Fruit fly (Drosophila melanogaster): ENCODE data around the gene mtgo.

mtgo gene

DNA sequence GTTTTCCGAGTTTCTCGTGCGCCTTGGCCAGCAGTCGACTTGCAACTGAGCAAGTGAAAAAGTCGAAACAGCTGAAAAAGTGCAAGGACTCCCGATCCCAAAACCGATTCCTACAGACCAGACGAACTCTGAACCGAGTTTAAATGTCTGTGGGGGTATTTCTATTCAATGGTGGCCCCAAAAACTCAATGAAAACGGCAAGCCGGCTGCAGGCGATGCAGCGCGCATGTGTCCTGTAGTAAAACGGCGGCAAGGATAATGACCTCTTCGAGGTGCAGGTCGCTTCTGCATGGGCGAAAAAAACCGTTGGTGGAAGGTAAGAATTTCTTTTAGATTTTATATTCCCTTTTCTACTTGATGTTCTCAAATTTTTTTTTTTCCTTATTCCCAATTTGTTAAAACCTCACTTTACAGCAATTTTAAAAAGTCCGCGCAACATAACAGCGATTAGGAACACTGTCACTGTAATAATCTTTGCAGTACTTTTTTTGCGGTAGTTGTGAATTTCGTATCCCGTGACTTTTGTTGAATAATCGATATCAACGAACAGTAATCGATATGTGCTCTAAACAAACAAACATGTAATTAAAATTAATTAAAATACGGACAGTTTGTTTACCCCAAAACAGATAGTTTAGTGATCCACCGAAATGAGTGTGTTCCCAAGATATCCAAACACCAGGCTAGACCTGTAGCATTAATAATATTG is 132.0 kb downstream of the mtgo start, which contains the start of the genes Trpgamma and her (continued):
- no peak for TF ChIP-seq D19A (tag; optimal IDR thresholded peaks at IDR 0.05)
- no peak for TF ChIP-seq CG13775 (GFP tag; optimal IDR thresholded peaks at IDR 0.05)
- TF ChIP-seq CG11093 (GFP tag; IDR thresholded peaks at IDR 0.05): no peak
- TF ChIP-seq Dad (GFP tag; optimal IDR thresholded peaks at IDR 0.05): no peak
- TF ChIP-seq gem (tag; optimal IDR thresholded peaks at IDR 0.05): no peak
- peak; percentile 78 for TF ChIP-seq CG1603 (tag; optimal IDR thresholded peaks at IDR 0.05)
- TF ChIP-seq CG1832 (GFP tag; optimal IDR thresholded peaks at IDR 0.05): no peak
- no peak for TF ChIP-seq CG1602 (GFP tag; optimal IDR thresholded peaks at IDR 0.05)
- peak; percentile 9 for TF ChIP-seq CG18011 (GFP tag; optimal IDR thresholded peaks at IDR 0.05)
- no peak for TF ChIP-seq MTF-1 (GFP tag; optimal IDR thresholded peaks at IDR 0.05; ENCODE audit: borderline replicate concordance)
- no peak for TF ChIP-seq ATbp (GFP tag; optimal IDR thresholded peaks at IDR 0.05)
- no peak for TF ChIP-seq CkIIα-i1 (GFP tag; IDR thresholded peaks at IDR 0.05)
- no peak for TF ChIP-seq tx (GFP tag; optimal IDR thresholded peaks at IDR 0.05)
- no peak for TF ChIP-seq CG18599 (GFP tag; optimal IDR thresholded peaks at IDR 0.05)
- TF ChIP-seq Nf-YC (tag; optimal IDR thresholded peaks at IDR 0.05): no peak
- TF ChIP-seq dmrt11E (tag; optimal IDR thresholded peaks at IDR 0.05): no peak
- no peak for TF ChIP-seq Hr78 (GFP tag; optimal IDR thresholded peaks at IDR 0.05)
- no peak for TF ChIP-seq Neu2 (GFP tag; optimal IDR thresholded peaks at IDR 0.05; ENCODE audit: borderline replicate concordance)
- peak; percentile 71 for TF ChIP-seq hb (GFP tag; IDR thresholded peaks at IDR 0.05; ENCODE audit: partially characterized antibody)
- TF ChIP-seq CG3847 (GFP tag; IDR thresholded peaks at IDR 0.05): no peak
- TF ChIP-seq zfh2 (GFP tag; optimal IDR thresholded peaks at IDR 0.05): peak; percentile 15
- no peak for TF ChIP-seq al (GFP tag; IDR thresholded peaks at IDR 0.05)
- no peak for TF ChIP-seq Gug (GFP tag; IDR thresholded peaks at IDR 0.05)
- no peak for TF ChIP-seq Doc2 (GFP tag; IDR thresholded peaks at IDR 0.05)
- TF ChIP-seq Trl (optimal IDR thresholded peaks at IDR 0.05): no peak
- no peak for TF ChIP-seq Trl (GFP tag; optimal IDR thresholded peaks at IDR 0.05)
- no peak for TF ChIP-seq Side (GFP tag; optimal IDR thresholded peaks at IDR 0.05)
- TF ChIP-seq HLH3B (GFP tag; IDR thresholded peaks at IDR 0.05): no peak
- no peak for TF ChIP-seq oc (tag; optimal IDR thresholded peaks at IDR 0.05)
- no peak for TF ChIP-seq CG11398 (GFP tag; optimal IDR thresholded peaks at IDR 0.05)
- no peak for TF ChIP-seq Xbp1 (GFP tag; optimal IDR thresholded peaks at IDR 0.05)
- no peak for TF ChIP-seq NK7.1 (GFP tag; optimal IDR thresholded peaks at IDR 0.05)
- peak; percentile 52 for TF ChIP-seq trem (tag; optimal IDR thresholded peaks at IDR 0.05)
- TF ChIP-seq HmgZ (tag; optimal IDR thresholded peaks at IDR 0.05): peak; percentile 72
- no peak for TF ChIP-seq Rfx (GFP tag; IDR thresholded peaks at IDR 0.05)
- no peak for TF ChIP-seq TFAM (GFP tag; optimal IDR thresholded peaks at IDR 0.05)
- TF ChIP-seq CoRest (tag; optimal IDR thresholded peaks at IDR 0.05): peak; percentile 22
- no peak for TF ChIP-seq CG12769 (tag; optimal IDR thresholded peaks at IDR 0.05)
- no peak for TF ChIP-seq CG4854 (GFP tag; optimal IDR thresholded peaks at IDR 0.05)
- TF ChIP-seq CG2116 (GFP tag; optimal IDR thresholded peaks at IDR 0.05): peak; percentile 77
- no peak for TF ChIP-seq CG17328 (GFP tag; IDR thresholded peaks at IDR 0.05)
- no peak for TF ChIP-seq Mes4 (GFP tag; optimal IDR thresholded peaks at IDR 0.05)
- no peak for TF ChIP-seq slbo (GFP tag; IDR thresholded peaks at IDR 0.05)
- no peak for TF ChIP-seq ranshi (GFP tag; IDR thresholded peaks at IDR 0.05)
- peak; percentile 37 for TF ChIP-seq Myb (GFP tag; optimal IDR thresholded peaks at IDR 0.05)
- TF ChIP-seq bsh (GFP tag; optimal IDR thresholded peaks at IDR 0.05): peak in 1 of 2 experiments; percentile 7
- TF ChIP-seq CG12236 (GFP tag; optimal IDR thresholded peaks at IDR 0.05): peak; percentile 16
- no peak for TF ChIP-seq HLHmδ (GFP tag; optimal IDR thresholded peaks at IDR 0.05)
- TF ChIP-seq gfzf (GFP tag; optimal IDR thresholded peaks at IDR 0.05): peak; percentile 38
- no peak for TF ChIP-seq Tbp (GFP tag; optimal IDR thresholded peaks at IDR 0.05)

All from whole organism, embryonic.